Worm (Caenorhabditis elegans) whole organism, early embryonic: Measurements from ENCODE around the gene arrd-17.

Experiments
- B0310.2 ChIP-seq: sonication (generic microtip); optimal IDR thresholded peaks from 2 replicates; lab custom pipeline; 2016; ENCODE audit warnings: mild to moderate bottlenecking, missing genetic modification characterization, missing compliant biosample characterization
- F13C5.2 ChIP-seq: sonication (generic microtip); optimal IDR thresholded peaks from 2 replicates; lab custom pipeline; 2017; ENCODE audit warnings: mild to moderate bottlenecking, missing genetic modification characterization, inconsistent platforms, missing compliant biosample characterization
- aly-1 ChIP-seq: sonication (generic microtip); optimal IDR thresholded peaks from 2 replicates; lab custom pipeline; 2016; ENCODE audit warnings: missing genetic modification characterization, missing compliant biosample characterization
- ama-1 ChIP-seq: fragments of 150-350 bp; optimal IDR thresholded peaks from 2 replicates; lab custom pipeline; 2014
- ceh-13 ChIP-seq: fragments of 200-800 bp; sonication (Bioruptor generic); optimal IDR thresholded peaks from 2 replicates; lab custom pipeline; 2018; ENCODE audit warnings: mild to moderate bottlenecking, missing genetic modification characterization, missing compliant biosample characterization
- ceh-36 ChIP-seq: sonication (generic microtip); optimal IDR thresholded peaks from 2 replicates; lab custom pipeline; 2016; ENCODE audit warnings: missing genetic modification characterization, inconsistent platforms, missing compliant biosample characterization
- ets-7 ChIP-seq: sonication (generic microtip); optimal IDR thresholded peaks from 2 replicates; lab custom pipeline; 2016; ENCODE audit warnings: missing genotype, missing genetic modification characterization, missing compliant biosample characterization
- flt-1 ChIP-seq: fragments of 200-800 bp; sonication (Bioruptor generic); IDR thresholded peaks from 2 replicates; pipeline ENCODE4 v1.3.6; 2022; ENCODE audit warnings: missing genetic modification characterization, missing compliant biosample characterization
- hmbx-1 ChIP-seq: sonication (generic microtip); optimal IDR thresholded peaks from 2 replicates; lab custom pipeline; 2016; ENCODE audit warnings: mild to moderate bottlenecking, missing genetic modification characterization, missing compliant biosample characterization
- hmg-4 ChIP-seq: fragments of 200-800 bp; sonication (Bioruptor generic); optimal IDR thresholded peaks from 2 replicates; lab custom pipeline; 2018; ENCODE audit warnings: mild to moderate bottlenecking, missing genetic modification characterization, missing compliant biosample characterization
- hnd-1 ChIP-seq: sonication (generic microtip); optimal IDR thresholded peaks from 2 replicates; lab custom pipeline; 2016; ENCODE audit warnings: missing genetic modification characterization, missing compliant biosample characterization
- pes-1 ChIP-seq: fragments of 200-800 bp; sonication (Bioruptor generic); IDR thresholded peaks from 2 replicates; pipeline ENCODE4 v1.3.6; 2022; ENCODE audit warnings: missing genetic modification reagents, missing genetic modification characterization, missing compliant biosample characterization
- scrt-1 ChIP-seq: fragments of 200-800 bp; sonication (Bioruptor generic); IDR thresholded peaks from 2 replicates; pipeline ENCODE4 v1.3.6; 2022; ENCODE audit warnings: missing genetic modification characterization, missing compliant biosample characterization
- sea-1 ChIP-seq: fragments of 200-800 bp; sonication (Bioruptor generic); conservative IDR thresholded peaks from 2 replicates; pipeline ENCODE4 v1.3.6; 2022; ENCODE audit warnings: missing genetic modification characterization, missing compliant biosample characterization
- tbx-11 ChIP-seq: fragments of 200-800 bp; sonication (Bioruptor generic); IDR thresholded peaks from 2 replicates; pipeline ENCODE4 v1.3.6; 2022; ENCODE audit warnings: missing genetic modification characterization, missing compliant biosample characterization
- tbx-37 ChIP-seq: fragments of 200-800 bp; sonication (Bioruptor generic); conservative IDR thresholded peaks from 2 replicates; pipeline ENCODE4 v1.3.6; 2022; ENCODE audit warnings: missing genetic modification reagents, missing genetic modification characterization, missing compliant biosample characterization
- tra-4 ChIP-seq: sonication (generic microtip); optimal IDR thresholded peaks from 2 replicates; lab custom pipeline; 2017; ENCODE audit warnings: missing genetic modification characterization, missing compliant biosample characterization

arrd-17 gene

ce11 chrIII:13644279-13644678 is 13.7 kb upstream of the arrd-17 start:
- TF ChIP-seq B0310.2 (tag; lab: Kevin White, UChicago): no peak
- peak; percentile 7 for TF ChIP-seq aly-1 (tag; lab: Kevin White, UChicago)
- no peak for TF ChIP-seq hmg-4 (GFP tag; lab: Kevin White, UChicago)

- peak; percentile 50 for TF ChIP-seq flt-1 (GFP tag; lab: Robert Waterston, UW)
- TF ChIP-seq hmg-4 (GFP tag; lab: Kevin White, UChicago): peak; percentile 82
- no peak for TF ChIP-seq tbx-11 (GFP tag; lab: Robert Waterston, UW)
- TF ChIP-seq hmbx-1: no peak
- TF ChIP-seq scrt-1 (GFP tag; lab: Robert Waterston, UW): no peak
- peak; percentile 67; the same call in 1 of the 2 replicates for TF ChIP-seq sea-1 (GFP tag; lab: Robert Waterston, UW)
- peak; percentile 34 for TF ChIP-seq tra-4 (tag; lab: Kevin White, UChicago)
- TF ChIP-seq ceh-13 (GFP tag; lab: Kevin White, UChicago): no peak
- no peak for TF ChIP-seq aly-1 (tag; lab: Kevin White, UChicago)
- peak; percentile 54; the same call in 1 of the 2 replicates for TF ChIP-seq pes-1 (GFP tag; lab: Robert Waterston, UW)
- TF ChIP-seq B0310.2 (tag; lab: Kevin White, UChicago): no peak
- no peak for TF ChIP-seq hnd-1 (tag; lab: Kevin White, UChicago)
- no peak for TF ChIP-seq ama-1 (lab: Kevin White, UChicago)
- TF ChIP-seq ceh-36: peak; percentile 51
- peak; percentile 20; the same call in 1 of the 2 replicates for TF ChIP-seq tbx-37 (GFP tag; lab: Robert Waterston, UW)
- TF ChIP-seq F13C5.2 (tag; lab: Kevin White, UChicago): peak; percentile 90
- TF ChIP-seq ets-7: peak; percentile 34
These were observed 12.9 kb upstream of the arrd-17 start, which contains the start of the genes drr-2 and set-16 for ce11 chrIII:13643534-13643933. Gene drr-2, minus strand, starts transcription at chrIII:13643570. Gene set-16, plus strand, starts transcription at chrIII:13643916.

- TF ChIP-seq pes-1 (GFP tag; lab: Robert Waterston, UW) (no peak), hmg-4 (GFP tag; lab: Kevin White, UChicago) (no peak), ceh-13 (GFP tag; lab: Kevin White, UChicago) (no peak)
These were observed 12.2 kb upstream of the arrd-17 start for ce11 chrIII:13642776-13643175.

- no peak for TF ChIP-seq B0310.2 (tag; lab: Kevin White, UChicago)
- TF ChIP-seq hmg-4 (GFP tag; lab: Kevin White, UChicago): no peak
- no peak for TF ChIP-seq hmbx-1
- no peak for TF ChIP-seq tra-4 (tag; lab: Kevin White, UChicago)
These were observed 11.6 kb upstream of the arrd-17 start, which contains the start of gene T12D8.10 for ce11 chrIII:13642227-13642626. Gene T12D8.10, minus strand, starts transcription at chrIII:13642327.

ce11 chrIII:13641588-13641987 is 11.0 kb upstream of the arrd-17 start, which contains the start of gene acbp-5:
Gene acbp-5, minus strand, starts transcription at chrIII:13641688.
- TF ChIP-seq tbx-37 (GFP tag; lab: Robert Waterston, UW): no peak

ce11 chrIII:13640869-13641268 is 10.3 kb upstream of the arrd-17 start:
- TF ChIP-seq B0310.2 (tag; lab: Kevin White, UChicago) (no peak), flt-1 (GFP tag; lab: Robert Waterston, UW) (no peak), aly-1 (tag; lab: Kevin White, UChicago) (no peak), ceh-36 (no peak), ama-1 (lab: Kevin White, UChicago) (no peak), sea-1 (GFP tag; lab: Robert Waterston, UW) (no peak), tra-4 (tag; lab: Kevin White, UChicago) (no peak), hmg-4 (GFP tag; lab: Kevin White, UChicago) (no peak), scrt-1 (GFP tag; lab: Robert Waterston, UW) (no peak), tbx-11 (GFP tag; lab: Robert Waterston, UW) (no peak)

ce11 chrIII:13640003-13640499 is 9.4 kb upstream of the arrd-17 start:
- no peak for TF ChIP-seq hmg-4 (GFP tag; lab: Kevin White, UChicago)
- TF ChIP-seq tbx-37 (GFP tag; lab: Robert Waterston, UW): no peak
- TF ChIP-seq scrt-1 (GFP tag; lab: Robert Waterston, UW): no peak
- TF ChIP-seq ets-7: no peak
- no peak for TF ChIP-seq tbx-11 (GFP tag; lab: Robert Waterston, UW)
- TF ChIP-seq F13C5.2 (tag; lab: Kevin White, UChicago): no peak
- TF ChIP-seq sea-1 (GFP tag; lab: Robert Waterston, UW): no peak
- no peak for TF ChIP-seq aly-1 (tag; lab: Kevin White, UChicago)
- TF ChIP-seq hmbx-1: no peak

ce11 chrIII:13637681-13638080 is 7.1 kb upstream of the arrd-17 start:
- TF ChIP-seq hmg-4 (GFP tag; lab: Kevin White, UChicago) (no peak), hmbx-1 (no peak), B0310.2 (tag; lab: Kevin White, UChicago) (no peak), pes-1 (GFP tag; lab: Robert Waterston, UW) (no peak), sea-1 (GFP tag; lab: Robert Waterston, UW) (no peak), scrt-1 (GFP tag; lab: Robert Waterston, UW) (no peak), flt-1 (GFP tag; lab: Robert Waterston, UW) (no peak), F13C5.2 (tag; lab: Kevin White, UChicago) (no peak), tbx-37 (GFP tag; lab: Robert Waterston, UW) (no peak), hnd-1 (tag; lab: Kevin White, UChicago) (no peak), ceh-36 (no peak), ceh-13 (GFP tag; lab: Kevin White, UChicago) (no peak), ama-1 (lab: Kevin White, UChicago) (no peak), aly-1 (tag; lab: Kevin White, UChicago) (no peak), tra-4 (tag; lab: Kevin White, UChicago) (no peak)
